Worm (Caenorhabditis elegans): ENCODE data around the gene Y116A8C.33.

Y116A8C.33 gene

DNA sequence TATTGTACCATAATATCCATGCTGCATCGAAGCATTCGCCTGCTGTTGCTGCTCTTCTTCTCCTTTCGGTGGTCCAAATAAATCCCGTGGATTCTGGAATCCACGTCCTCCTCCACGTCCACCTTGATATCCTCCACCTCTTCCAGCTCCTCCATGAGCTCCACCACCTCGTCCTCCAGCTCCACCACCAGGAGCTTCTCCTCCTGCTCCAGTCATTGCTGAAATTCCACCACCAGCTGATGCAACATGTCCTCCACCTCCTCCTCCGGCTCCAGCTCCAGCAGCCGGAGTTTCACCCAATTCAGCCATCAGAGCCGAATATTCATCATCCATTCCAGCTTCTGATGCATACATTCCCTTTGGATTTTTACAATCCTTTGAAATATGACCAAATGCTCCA lies 6.3 kb upstream of the Y116A8C.33 start:
- TF ChIP-seq zfh-2 (GFP tag; conservative IDR thresholded peaks at IDR 0.05) (peak; percentile 81), egrh-3 (GFP tag; IDR thresholded peaks at IDR 0.05) (peak; percentile 70; the same call in 1 of the 2 replicates), repo-1 (tag; optimal IDR thresholded peaks at IDR 0.05) (peak; percentile 39), hmg-1.2 (GFP tag; IDR thresholded peaks at IDR 0.05) (no peak), ekl-4 (GFP tag; IDR thresholded peaks at IDR 0.05) (no peak), mes-4 (tag; optimal IDR thresholded peaks at IDR 0.05) (no peak), cebp-2 (GFP tag; IDR thresholded peaks at IDR 0.05) (0 out of 2 replicates have a peak, but pooled peaks have one; percentile 22)

- TF ChIP-seq snpc-1.1 (tag; optimal IDR thresholded peaks at IDR 0.05; ENCODE audit: insufficient read depth) (no peak), ceh-91 (GFP tag; IDR thresholded peaks at IDR 0.05) (no peak), snpc-4 (GFP tag; optimal IDR thresholded peaks at IDR 0.05) (no peak), snpc-4 (tag; optimal IDR thresholded peaks at IDR 0.05) (peak in 1 of 4 experiments; percentile 6), attf-6 (GFP tag; IDR thresholded peaks at IDR 0.05) (0 out of 2 replicates have a peak, but pooled peaks have one; percentile 12), ceh-100 (GFP tag; IDR thresholded peaks at IDR 0.05) (peak; percentile 74), nfya-1 (tag; optimal IDR thresholded peaks at IDR 0.05; ENCODE audit: borderline replicate concordance, insufficient read depth) (no peak), mcd-1 (GFP tag; IDR thresholded peaks at IDR 0.05) (no peak), Y53G8AR.9 (GFP tag; conservative IDR thresholded peaks at IDR 0.05) (0 out of 2 replicates have a peak, but pooled peaks have one; percentile 8), D2030.7 (GFP tag; IDR thresholded peaks at IDR 0.05) (peak; percentile 29; the same call in 1 of the 2 replicates)
These were observed 3.7 kb upstream of the Y116A8C.33 start for ce11 chrIV:17108200-17108599.

DNA sequence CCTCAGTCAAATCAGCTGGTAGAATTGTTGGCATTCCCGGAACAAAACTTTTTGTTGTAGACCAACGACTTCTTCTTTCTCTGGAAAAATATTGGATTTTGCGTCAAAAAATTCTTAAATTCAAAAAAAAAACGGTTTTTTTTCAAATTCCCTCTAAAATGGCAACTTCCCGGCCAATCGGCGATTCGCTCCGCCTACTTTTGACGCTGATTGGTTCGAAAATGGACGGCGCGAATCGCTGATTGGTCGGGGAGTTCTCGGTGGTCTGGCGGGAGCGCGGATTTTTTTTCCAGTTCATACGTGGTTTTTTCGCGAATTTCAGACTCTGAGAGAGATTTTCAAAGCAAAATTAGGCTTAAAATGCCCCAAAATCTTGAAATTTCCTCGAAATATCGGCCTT lies 3.1 kb upstream of the Y116A8C.33 start:
- TF ChIP-seq cebp-2 (GFP tag; IDR thresholded peaks at IDR 0.05) (no peak), nfyb-1 (GFP tag; IDR thresholded peaks at IDR 0.05) (peak; percentile 63; the same call in 1 of the 2 replicates)

DNA sequence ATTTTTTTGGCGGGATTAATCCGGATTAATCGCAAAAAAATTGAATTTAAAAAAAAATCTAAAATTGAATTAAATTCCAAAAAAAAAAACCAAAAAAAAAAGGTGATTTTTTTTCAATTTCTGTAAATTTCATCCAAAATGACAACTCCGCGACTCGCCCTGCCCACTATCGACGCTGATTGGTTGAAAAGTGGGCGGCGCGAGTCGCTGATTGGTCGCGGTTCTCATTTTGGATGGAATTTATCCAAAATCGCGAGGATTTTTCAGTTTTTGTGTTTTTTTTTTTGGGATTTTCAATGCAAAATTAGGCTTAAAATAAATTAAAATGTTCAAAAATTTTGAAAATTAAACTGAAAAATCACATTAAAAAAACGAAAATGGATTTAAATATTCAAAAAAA lies 2.5 kb upstream of the Y116A8C.33 start:
- no peak for TF ChIP-seq nhr-90 (tag; optimal IDR thresholded peaks at IDR 0.05)
- TF ChIP-seq nfyb-1 (GFP tag; IDR thresholded peaks at IDR 0.05), result 0 out of 2 replicates have a peak, but pooled peaks have one; percentile 26

ce11 chrIV:17110882-17111281 lies 1.0 kb upstream of the Y116A8C.33 start, which contains the start of gene sfa-1:
Gene sfa-1 (minus strand): TSS chrIV:17110982.
- TF ChIP-seq lin-54 (GFP tag; optimal IDR thresholded peaks at IDR 0.05) (no peak), rcor-1 (GFP tag; IDR thresholded peaks at IDR 0.05) (no peak), ztf-18 (tag; optimal IDR thresholded peaks at IDR 0.05) (peak; percentile 18), nhr-120 (GFP tag; IDR thresholded peaks at IDR 0.05) (no peak)

ce11 chrIV:17116345-17116744 lies 4.4 kb downstream of the Y116A8C.33 start, which contains the start of gene cyn-13:
Gene cyn-13 (minus strand): TSS chrIV:17116657.
- no peak for TF ChIP-seq ztf-26 (tag; optimal IDR thresholded peaks at IDR 0.05)
- TF ChIP-seq lin-40 (tag; optimal IDR thresholded peaks at IDR 0.05), result no peak
- TF ChIP-seq F22D6.2 (tag; optimal IDR thresholded peaks at IDR 0.05), result no peak
- no peak for TF ChIP-seq bed-1 (GFP tag; IDR thresholded peaks at IDR 0.05)
- TF ChIP-seq tbx-9 (tag; optimal IDR thresholded peaks at IDR 0.05; ENCODE audit: borderline replicate concordance), result no peak
- no peak for TF ChIP-seq rpc-1 (optimal IDR thresholded peaks at IDR 0.05)
- no peak for TF ChIP-seq rpc-1 (tag; optimal IDR thresholded peaks at IDR 0.05)
- no peak for TF ChIP-seq repo-1 (tag; optimal IDR thresholded peaks at IDR 0.05)
- peak; percentile 48; the same call in 1 of the 2 replicates for TF ChIP-seq ekl-4 (GFP tag; IDR thresholded peaks at IDR 0.05)
- no peak for TF ChIP-seq F57C9.4 (tag; optimal IDR thresholded peaks at IDR 0.05)
- TF ChIP-seq Y56A3A.18 (GFP tag; IDR thresholded peaks at IDR 0.05), result 0 out of 2 replicates have a peak, but pooled peaks have one; percentile 16
- 0 out of 2 replicates have a peak, but pooled peaks have one; percentile 20 for TF ChIP-seq mcd-1 (GFP tag; IDR thresholded peaks at IDR 0.05)
- TF ChIP-seq lin-54 (GFP tag; optimal IDR thresholded peaks at IDR 0.05), result no peak
- no peak for TF ChIP-seq B0035.1 (tag; optimal IDR thresholded peaks at IDR 0.05)
- no peak for TF ChIP-seq lsy-27 (tag; optimal IDR thresholded peaks at IDR 0.05; ENCODE audit: borderline replicate concordance, insufficient read depth)
- no peak for TF ChIP-seq aptf-2 (GFP tag; conservative IDR thresholded peaks at IDR 0.05)
- no peak for TF ChIP-seq F37B4.10 (GFP tag; IDR thresholded peaks at IDR 0.05)
- TF ChIP-seq Y53F4B.3 (GFP tag; IDR thresholded peaks at IDR 0.05), result no peak
- TF ChIP-seq hlh-12 (tag; optimal IDR thresholded peaks at IDR 0.05), result no peak
- no peak for TF ChIP-seq rec-8 (tag; optimal IDR thresholded peaks at IDR 0.05)
- TF ChIP-seq lsl-1 (GFP tag; optimal IDR thresholded peaks at IDR 0.05), result no peak
